Fruit fly (Drosophila melanogaster) whole organism, embryonic: ENCODE data around the gene Rtca.

Experiments used
- B-H1 ChIP-seq: fragments of 200-800 bp; sonication (Bioruptor generic); IDR thresholded peaks from 3 replicates; pipeline ENCODE4 v1.3.6; 2022; ENCODE audit warnings: missing biosample characterization, missing genetic modification characterization
- CG10543 ChIP-seq: fragments of 200-800 bp; sonication (Bioruptor generic); optimal IDR thresholded peaks from 3 replicates; lab custom pipeline; 2017; ENCODE audit warnings: missing biosample characterization, mild to moderate bottlenecking, missing genetic modification characterization, moderate library complexity
- CG10979 ChIP-seq: fragments of 200-800 bp; sonication (Bioruptor generic); optimal IDR thresholded peaks from 2 replicates; lab custom pipeline; 2018; ENCODE audit warnings: missing biosample characterization, mild to moderate bottlenecking, missing genetic modification characterization, moderate library complexity
- CG14860 ChIP-seq: fragments of 200-800 bp; sonication (Bioruptor generic); IDR thresholded peaks from 3 replicates; pipeline ENCODE4 v1.3.6; 2022; ENCODE audit warnings: missing biosample characterization, missing genetic modification characterization; ENCODE audit not compliant: partially characterized antibody
- CG15011 ChIP-seq: fragments of 200-800 bp; sonication (Bioruptor generic); optimal IDR thresholded peaks from 3 replicates; lab custom pipeline; 2018; ENCODE audit warnings: missing biosample characterization, mild to moderate bottlenecking, missing genetic modification characterization
- CG16813 ChIP-seq: fragments of 200-800 bp; sonication (Bioruptor generic); IDR thresholded peaks from 3 replicates; pipeline ENCODE4 v1.3.6; 2022; ENCODE audit warnings: missing biosample characterization, missing genetic modification characterization; ENCODE audit not compliant: partially characterized antibody
- CG1792 ChIP-seq: fragments of 200-800 bp; sonication (Bioruptor generic); optimal IDR thresholded peaks from 2 replicates; lab custom pipeline; 2016; ENCODE audit warnings: missing biosample characterization, missing genetic modification characterization
- CG18619 ChIP-seq: fragments of 200-800 bp; sonication (Bioruptor generic); optimal IDR thresholded peaks from 3 replicates; lab custom pipeline; 2017; ENCODE audit warnings: missing biosample characterization, mild to moderate bottlenecking, missing genetic modification characterization
- CG30403 ChIP-seq: fragments of 200-800 bp; sonication (Bioruptor generic); optimal IDR thresholded peaks from 3 replicates; lab custom pipeline; 2016; ENCODE audit warnings: missing biosample characterization, missing genetic modification characterization
- CG31365 ChIP-seq: fragments of 200-800 bp; sonication (Bioruptor generic); optimal IDR thresholded peaks from 2 replicates; lab custom pipeline; 2018; ENCODE audit warnings: missing biosample characterization, mild to moderate bottlenecking, missing genetic modification characterization
- CG33213 ChIP-seq: fragments of 200-800 bp; sonication (Bioruptor generic); optimal IDR thresholded peaks from 3 replicates; lab custom pipeline; 2016; ENCODE audit warnings: missing biosample characterization, missing genetic modification characterization
- CG33557 ChIP-seq: fragments of 200-800 bp; sonication (Bioruptor generic); optimal IDR thresholded peaks from 2 replicates; lab custom pipeline; 2019; ENCODE audit warnings: missing biosample characterization, mild to moderate bottlenecking, missing genetic modification characterization, moderate library complexity
- CG3407 ChIP-seq: fragments of 200-800 bp; sonication (Bioruptor generic); optimal IDR thresholded peaks from 2 replicates; lab custom pipeline; 2018; ENCODE audit warnings: missing biosample characterization, mild to moderate bottlenecking, missing genetic modification characterization
- CG4360 ChIP-seq: fragments of 200-800 bp; sonication (Bioruptor generic); IDR thresholded peaks from 2 replicates; pipeline ENCODE4 v1.3.6; 2022; ENCODE audit warnings: missing biosample characterization, missing genetic modification characterization
- CG4424 ChIP-seq: fragments of 200-800 bp; sonication (Bioruptor generic); optimal IDR thresholded peaks from 3 replicates; lab custom pipeline; 2016; ENCODE audit warnings: missing biosample characterization, missing genetic modification characterization
- CG7786 ChIP-seq: fragments of 200-800 bp; sonication (Bioruptor generic); optimal IDR thresholded peaks from 2 replicates; lab custom pipeline; 2016; ENCODE audit warnings: missing biosample characterization, missing genetic modification characterization
- CG9797 ChIP-seq: fragments of 200-800 bp; sonication (Bioruptor generic); optimal IDR thresholded peaks from 3 replicates; lab custom pipeline; 2018; ENCODE audit warnings: missing biosample characterization, mild to moderate bottlenecking, missing genetic modification characterization
- CkIIα-i1 ChIP-seq: fragments of 200-800 bp; sonication (Bioruptor generic); IDR thresholded peaks from 2 replicates; pipeline ENCODE4 v1.3.6; 2022; ENCODE audit warnings: missing biosample characterization, missing genetic modification characterization
- CoRest ChIP-seq: fragments of 200-800 bp; sonication (Bioruptor generic); optimal IDR thresholded peaks from 3 replicates; lab custom pipeline; 2018; ENCODE audit warnings: missing biosample characterization, mild to moderate bottlenecking, missing genetic modification characterization, moderate library complexity
- D19A ChIP-seq: fragments of 200-800 bp; optimal IDR thresholded peaks from 3 replicates; lab custom pipeline; 2019; ENCODE audit warnings: missing biosample characterization, mild to moderate bottlenecking, missing genetic modification characterization, moderate library complexity
- Deaf1 ChIP-seq: fragments of 200-800 bp; optimal IDR thresholded peaks from 3 replicates; lab custom pipeline; 2019; ENCODE audit warnings: missing biosample characterization, mild to moderate bottlenecking, missing genetic modification characterization, moderate library complexity
- GATAe ChIP-seq: fragments of 200-800 bp; sonication (Bioruptor generic); conservative IDR thresholded peaks from 2 replicates; pipeline ENCODE4 v1.3.6; 2022; ENCODE audit warnings: missing biosample characterization, missing genetic modification characterization
- HHEX ChIP-seq: fragments of 200-800 bp; sonication (Bioruptor generic); optimal IDR thresholded peaks from 3 replicates; lab custom pipeline; 2017; ENCODE audit warnings: missing biosample characterization, mild to moderate bottlenecking, missing genetic modification characterization, missing genetic modification reagents
- HLH3B ChIP-seq: fragments of 200-800 bp; sonication (Bioruptor generic); IDR thresholded peaks from 2 replicates; pipeline ENCODE4 v1.3.6; 2022; ENCODE audit warnings: missing biosample characterization, missing genetic modification characterization
- Hey ChIP-seq: fragments of 200-800 bp; sonication (Bioruptor generic); optimal IDR thresholded peaks from 3 replicates; lab custom pipeline; 2018; ENCODE audit warnings: missing biosample characterization, mild to moderate bottlenecking, missing genetic modification characterization
- Lhr ChIP-seq: fragments of 200-800 bp; sonication (Bioruptor generic); optimal IDR thresholded peaks from 3 replicates; lab custom pipeline; 2017; ENCODE audit warnings: mild to moderate bottlenecking, missing biosample characterization, missing genetic modification reagents, missing genetic modification characterization
- MBD-R2 ChIP-seq: fragments of 200-800 bp; sonication (Bioruptor generic); IDR thresholded peaks from 2 replicates; pipeline ENCODE4 v1.3.6; 2022; ENCODE audit warnings: missing biosample characterization, missing genetic modification characterization
- Nf-YB ChIP-seq: fragments of 200-800 bp; sonication (Bioruptor generic); optimal IDR thresholded peaks from 3 replicates; lab custom pipeline; 2019; ENCODE audit warnings: missing biosample characterization, mild to moderate bottlenecking, missing genetic modification characterization, moderate library complexity
- Oli ChIP-seq: fragments of 200-800 bp; sonication (Bioruptor generic); optimal IDR thresholded peaks from 2 replicates; lab custom pipeline; 2018; ENCODE audit warnings: missing biosample characterization, mild to moderate bottlenecking, missing genetic modification characterization, moderate library complexity
- Ssrp ChIP-seq: fragments of 200-800 bp; sonication (Bioruptor generic); optimal IDR thresholded peaks from 2 replicates; lab custom pipeline; 2018; ENCODE audit warnings: missing biosample characterization, mild to moderate bottlenecking, missing genetic modification characterization, moderate library complexity
- Stat92E ChIP-seq, 3 experiments: fragments of >200 bp in 2 of 3; fragments of 200-800 bp in 1 of 3; sonication (Bioruptor generic) in 1 of 3; optimal IDR thresholded peaks; 2 replicates each; lab custom pipeline; 2017 to 2019; ENCODE audit warnings: missing biosample characterization in 3 of 3, missing genetic modification characterization in 3 of 3, mild to moderate bottlenecking in 1 of 3, moderate library complexity in 1 of 3
- Vsx1 ChIP-seq: fragments of 200-800 bp; sonication (Bioruptor generic); optimal IDR thresholded peaks from 2 replicates; lab custom pipeline; 2017; ENCODE audit warnings: missing biosample characterization, mild to moderate bottlenecking, missing genetic modification characterization, missing genetic modification reagents
- cad ChIP-seq: fragments of >200 bp; optimal IDR thresholded peaks from 2 replicates; lab custom pipeline; 2017; ENCODE audit warnings: missing biosample characterization, missing genetic modification characterization
- croc ChIP-seq: fragments of 200-800 bp; sonication (Bioruptor generic); conservative IDR thresholded peaks from 3 replicates; pipeline ENCODE4 v1.3.6; 2022; ENCODE audit warnings: missing biosample characterization, missing genetic modification characterization
- disco-r ChIP-seq: fragments of 200-800 bp; sonication (Bioruptor generic); optimal IDR thresholded peaks from 2 replicates; lab custom pipeline; 2016; ENCODE audit warnings: missing biosample characterization, missing genetic modification characterization
- jing ChIP-seq: fragments of 200-800 bp; sonication (Bioruptor generic); optimal IDR thresholded peaks from 2 replicates; lab custom pipeline; 2018; ENCODE audit warnings: missing biosample characterization, mild to moderate bottlenecking, missing genetic modification characterization
- kni ChIP-seq: fragments of 200-800 bp; sonication (Bioruptor generic); optimal IDR thresholded peaks from 3 replicates; lab custom pipeline; 2017; ENCODE audit warnings: mild to moderate bottlenecking, missing biosample characterization, missing genetic modification reagents, missing genetic modification characterization
- lov ChIP-seq, 2 experiments: fragments of 200-800 bp in 1 of 2; fragments of >200 bp in 1 of 2; sonication (Bioruptor generic) in 1 of 2; IDR thresholded peaks in 1 of 2; optimal IDR thresholded peaks in 1 of 2; 2 replicates in 1 of 2; 3 replicates in 1 of 2; pipeline versions ENCODE4 v1.3.6 to Lab custom; 2017 to 2022; ENCODE audit warnings: missing biosample characterization in 1 of 2, missing genetic modification characterization in 1 of 2
- org-1 ChIP-seq: fragments of 200-800 bp; sonication (Bioruptor generic); optimal IDR thresholded peaks from 2 replicates; lab custom pipeline; 2017; ENCODE audit warnings: missing biosample characterization, missing genetic modification characterization
- peb ChIP-seq: fragments of 200-800 bp; sonication (Bioruptor generic); IDR thresholded peaks from 2 replicates; pipeline ENCODE4 v1.3.6; 2022; ENCODE audit warnings: missing biosample characterization, missing genetic modification characterization
- psq ChIP-seq: fragments of 200-800 bp; sonication (Bioruptor generic); optimal IDR thresholded peaks from 2 replicates; lab custom pipeline; 2017; ENCODE audit warnings: missing biosample characterization, missing genetic modification characterization
- sob ChIP-seq: fragments of 200-800 bp; sonication (Bioruptor generic); IDR thresholded peaks from 2 replicates; pipeline ENCODE4 v1.3.6; 2022; ENCODE audit warnings: missing biosample characterization, missing genetic modification characterization
- toy ChIP-seq: fragments of 200-800 bp; sonication (Bioruptor generic); IDR thresholded peaks from 2 replicates; pipeline ENCODE4 v1.3.6; 2022; ENCODE audit warnings: missing biosample characterization, missing genetic modification characterization
- twi ChIP-seq: fragments of 200-800 bp; optimal IDR thresholded peaks from 2 replicates; lab custom pipeline; 2019; ENCODE audit warnings: missing biosample characterization, mild to moderate bottlenecking, missing genetic modification characterization, moderate library complexity
- wor ChIP-seq: fragments of 200-800 bp; sonication (Bioruptor generic); IDR thresholded peaks from 2 replicates; pipeline ENCODE4 v1.3.6; 2022; ENCODE audit warnings: missing biosample characterization, missing genetic modification characterization
- zen ChIP-seq: fragments of 200-800 bp; sonication (Bioruptor generic); optimal IDR thresholded peaks from 3 replicates; lab custom pipeline; 2018; ENCODE audit warnings: missing biosample characterization, mild to moderate bottlenecking, missing genetic modification characterization, moderate library complexity

Gene Rtca

DNA sequence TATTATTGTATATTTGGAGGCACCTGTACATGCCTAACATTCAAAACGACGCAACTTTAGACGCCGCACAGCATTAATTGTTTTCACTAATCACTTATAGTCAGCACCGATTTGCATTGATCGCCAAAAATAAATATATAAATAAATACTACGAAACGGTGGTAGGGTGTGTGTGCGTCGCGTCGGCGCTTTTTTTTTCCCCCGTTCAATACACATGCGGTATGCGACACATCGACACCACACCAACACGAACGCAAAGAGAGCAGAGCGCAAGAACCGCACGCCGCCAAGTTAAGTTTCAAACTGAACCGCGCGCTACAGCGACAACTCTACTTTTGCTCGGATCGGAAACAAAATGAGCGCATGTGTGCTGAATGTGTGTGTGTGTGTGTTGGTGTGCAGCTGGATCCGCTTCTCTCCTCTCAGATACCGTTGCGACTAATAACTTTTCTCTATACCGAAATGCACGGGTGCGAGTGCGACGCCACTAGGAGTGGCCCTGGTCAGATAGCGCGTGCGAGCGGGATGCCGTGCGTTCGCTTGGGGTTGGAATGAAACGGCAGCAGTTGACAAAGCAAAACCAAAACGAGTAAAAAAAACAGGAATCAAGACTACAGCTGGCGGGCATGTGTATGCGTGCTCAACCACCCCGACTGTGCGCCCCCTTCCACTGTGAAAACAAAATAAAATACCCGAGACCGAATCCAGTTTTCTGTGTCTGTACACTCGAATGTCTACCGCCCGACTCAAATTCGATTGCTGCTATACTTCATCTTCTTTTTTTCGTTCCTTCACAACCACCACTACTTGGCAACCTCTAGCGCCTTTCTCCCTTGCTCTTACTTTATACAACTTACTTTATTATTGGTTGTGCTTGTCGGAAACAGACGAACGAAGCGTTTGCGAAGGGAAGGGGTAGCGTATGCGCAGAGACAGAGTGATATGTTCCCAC, 51.1 kb downstream of the Rtca start, which contains the start of gene ph-d (continued):
- TF ChIP-seq CG16813 (peak; percentile 34; the same call in 1 of the 3 replicates), CG7786 (GFP tag; lab: Kevin White, UChicago) (no peak), wor (peak; percentile 30; the same call in 1 of the 2 replicates), CG3407 (GFP tag; lab: Kevin White, UChicago) (peak; percentile 25), CG33557 (peak; percentile 41), cad (GFP tag; lab: Kevin White, UChicago) (no peak), Nf-YB (peak; percentile 95), HHEX (GFP tag; lab: Kevin White, UChicago) (peak; percentile 63), disco-r (GFP tag; lab: Kevin White, UChicago) (no peak), sob (peak; percentile 34; the same call in 1 of the 2 replicates), org-1 (GFP tag; lab: Kevin White, UChicago) (no peak), Ssrp (tag; lab: Kevin White, UChicago) (peak; percentile 47), Lhr (peak; percentile 35), B-H1 (GFP tag; lab: Robert Waterston, UW) (peak; percentile 10; the same call in 1 of the 3 replicates), CG10979 (tag; lab: Kevin White, UChicago) (peak; percentile 58), croc (no peak; the same call in 2 of the 3 replicates), CG18619 (GFP tag; lab: Kevin White, UChicago) (peak; percentile 38), jing (GFP tag; lab: Kevin White, UChicago) (no peak), toy (no peak), Vsx1 (GFP tag; lab: Kevin White, UChicago) (no peak), peb (GFP tag; lab: Robert Waterston, UW) (no peak), lov (optimal IDR thresholded peaks at IDR 0.05; lab: Kevin White, UChicago) (no peak), lov (GFP tag; IDR thresholded peaks at IDR 0.05; lab: Robert Waterston, UW) (0 out of 3 replicates have a peak, but pooled peaks have one; percentile 33), HLH3B (GFP tag; lab: Robert Waterston, UW) (peak; percentile 42; the same call in 1 of the 2 replicates), CG33213 (peak; percentile 27), Stat92E (GFP tag; optimal IDR thresholded peaks at IDR 0.05; lab: Kevin White, UChicago) (peak in 1 of 3 experiments; percentile 62), CG31365 (tag; lab: Kevin White, UChicago) (no peak), D19A (tag; lab: Kevin White, UChicago) (peak; percentile 99), CG4424 (peak; percentile 35), CG10543 (GFP tag; lab: Kevin White, UChicago) (peak; percentile 89), GATAe (GFP tag; lab: Robert Waterston, UW) (peak; percentile 57), CG15011 (GFP tag; lab: Kevin White, UChicago) (peak; percentile 17), MBD-R2 (GFP tag; lab: Robert Waterston, UW) (peak; percentile 18; the same call in 1 of the 2 replicates), CG14860 (GFP tag; lab: Robert Waterston, UW) (no peak), CG30403 (peak; percentile 42), zen (no peak), Oli (tag; lab: Kevin White, UChicago) (peak; percentile 60), CG1792 (GFP tag; lab: Kevin White, UChicago) (no peak), CG9797 (no peak), Hey (peak; percentile 43), kni (GFP tag; lab: Kevin White, UChicago) (peak; percentile 99), CoRest (tag; lab: Kevin White, UChicago) (peak; percentile 22), psq (GFP tag; lab: Kevin White, UChicago) (no peak), CG4360 (GFP tag; lab: Robert Waterston, UW) (0 out of 2 replicates have a peak, but pooled peaks have one; percentile 17), CkIIα-i1 (GFP tag; lab: Robert Waterston, UW) (no peak), Deaf1 (tag; lab: Kevin White, UChicago) (peak; percentile 84), twi (tag; lab: Kevin White, UChicago) (peak; percentile 96)
